Fruit fly (Drosophila melanogaster) whole organism, adult: ENCODE data around the gene CG31111.

Source experiments
- CG7101 ChIP-seq: fragments of 200-800 bp; sonication (Bioruptor generic); optimal IDR thresholded peaks from 2 replicates; lab custom pipeline; 2018; ENCODE audit warnings: missing biosample characterization, mild to moderate bottlenecking, missing genetic modification characterization, moderate library complexity
- Hr96 ChIP-seq: fragments of 200-800 bp; sonication (Bioruptor generic); optimal IDR thresholded peaks from 2 replicates; lab custom pipeline; 2016; ENCODE audit warnings: missing biosample characterization, missing genetic modification characterization
- cnc ChIP-seq, 2 experiments: fragments of >200 bp; optimal IDR thresholded peaks; 2 replicates each; lab custom pipeline; 2017
- pad ChIP-seq: fragments of 200-800 bp; sonication (Bioruptor generic); optimal IDR thresholded peaks from 3 replicates; lab custom pipeline; 2017; ENCODE audit warnings: missing biosample characterization, missing genetic modification characterization, mild to moderate bottlenecking, moderate library complexity, missing genetic modification reagents

DNA sequence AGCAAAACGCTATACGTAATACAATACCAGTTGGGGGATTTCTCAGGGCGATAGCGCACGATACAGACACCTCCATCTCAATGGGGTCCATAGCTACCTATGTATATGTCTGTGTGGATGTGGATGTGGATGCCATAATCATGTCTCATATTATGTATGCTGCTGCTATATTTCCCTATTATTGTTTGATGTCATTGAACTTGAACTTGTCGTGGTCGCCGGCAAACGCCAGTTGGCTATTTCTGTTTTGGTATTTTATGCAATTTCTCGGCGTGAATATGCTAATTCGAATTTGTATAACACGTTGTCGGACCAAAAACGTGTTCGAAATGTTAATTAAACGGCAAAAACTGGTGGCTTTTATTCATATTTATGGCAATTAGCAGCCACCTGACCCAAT lies 50.2 kb downstream of the CG31111 start:
- no peak for TF ChIP-seq pad
- TF ChIP-seq CG7101 (tag; lab: Kevin White, UChicago) = no peak
- TF ChIP-seq Hr96 (GFP tag; lab: Kevin White, UChicago) = no peak
- no peak for TF ChIP-seq cnc (optimal IDR thresholded peaks at IDR 0.05; lab: Kevin White, UChicago)
